Fruit fly (Drosophila melanogaster): Measurements from ENCODE around the gene CG13841.

DNA sequence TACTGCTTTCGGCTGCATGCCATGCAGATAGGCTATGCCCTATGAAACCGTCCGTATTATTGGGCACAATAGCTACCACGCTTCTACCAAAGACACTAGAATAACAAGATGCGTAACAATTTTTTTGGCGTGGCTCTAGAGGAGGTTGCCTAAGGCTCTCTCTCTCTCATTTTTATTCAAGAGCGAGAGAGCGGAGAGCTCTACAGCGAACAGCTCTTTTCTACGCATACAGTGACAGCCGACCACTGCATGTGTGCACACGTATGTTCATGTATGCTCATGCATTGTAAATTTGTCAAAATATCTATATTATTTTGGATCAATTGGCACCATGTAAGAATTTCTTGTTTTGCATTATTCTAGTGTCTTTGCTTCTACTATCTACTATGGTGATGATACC, 34.5 kb downstream of the CG13841 start:
- no peak for TF ChIP-seq CG8478 (optimal IDR thresholded peaks at IDR 0.05)
- TF ChIP-seq CTCF (optimal IDR thresholded peaks at IDR 0.05): no peak

Measured in S2 (cell line).